Fruit fly (Drosophila melanogaster): Measurements from ENCODE around the gene Grip71.
A peak's percentile ranks its signal among the peaks of the same experiment; 100 is the strongest.

The Grip71 gene

DNA sequence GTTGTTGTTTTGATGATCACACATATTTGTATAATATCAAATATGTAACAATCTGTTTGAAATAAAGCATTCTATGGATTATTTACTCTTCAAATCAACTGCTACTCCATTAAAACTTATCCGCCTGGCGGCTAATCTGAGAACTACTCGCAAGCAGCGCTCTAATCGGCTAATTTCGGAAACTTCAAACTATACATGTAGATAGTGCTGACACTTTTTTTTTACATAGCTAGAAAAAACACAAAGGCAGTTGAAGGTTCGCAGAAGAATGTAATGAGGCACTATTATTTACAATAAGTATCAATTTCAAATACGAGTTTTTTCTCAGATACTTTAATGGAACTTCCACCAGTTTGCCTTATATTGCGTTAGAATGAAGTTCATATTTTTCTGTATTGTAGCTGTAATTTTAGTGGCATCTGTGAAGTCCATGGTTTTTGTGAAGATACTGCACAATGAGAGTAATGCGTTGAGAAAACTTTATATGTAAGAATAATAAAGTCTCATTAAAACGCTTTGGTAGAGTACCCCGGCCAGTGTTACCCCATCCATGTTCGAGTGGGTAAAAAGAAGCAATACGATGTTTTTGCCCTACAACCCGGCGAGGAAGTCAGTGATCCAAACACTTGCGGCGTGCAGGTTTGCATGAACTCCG is 42.6 kb upstream of the Grip71 start (continued):
- no peak for TF ChIP-seq ATbp (GFP tag; optimal IDR thresholded peaks at IDR 0.05)
- TF ChIP-seq Sin3A (optimal IDR thresholded peaks at IDR 0.05), result no peak
- peak; percentile 12; the same call in 1 of the 3 replicates for TF ChIP-seq CG6791 (GFP tag; IDR thresholded peaks at IDR 0.05; ENCODE audit: partially characterized antibody)
- TF ChIP-seq eve (GFP tag; optimal IDR thresholded peaks at IDR 0.05), result no peak
- peak; percentile 13 for TF ChIP-seq CG12155 (GFP tag; optimal IDR thresholded peaks at IDR 0.05)
- no peak for TF ChIP-seq NC2β (GFP tag; optimal IDR thresholded peaks at IDR 0.05)
- TF ChIP-seq Meics (GFP tag; optimal IDR thresholded peaks at IDR 0.05), result peak; percentile 49
- TF ChIP-seq CG10366 (GFP tag; IDR thresholded peaks at IDR 0.05), result peak; percentile 56; the same call in 1 of the 2 replicates
- no peak for TF ChIP-seq toy (GFP tag; IDR thresholded peaks at IDR 0.05)
- no peak for TF ChIP-seq CG9215 (GFP tag; IDR thresholded peaks at IDR 0.05)
- TF ChIP-seq CG13287 (GFP tag; IDR thresholded peaks at IDR 0.05; ENCODE audit: partially characterized antibody), result peak; percentile 40; the same call in 1 of the 2 replicates
- TF ChIP-seq CG6689 (GFP tag; IDR thresholded peaks at IDR 0.05), result no peak
- peak; percentile 13 for TF ChIP-seq CG6813 (GFP tag; optimal IDR thresholded peaks at IDR 0.05)
- peak; percentile 53; the same call in 1 of the 2 replicates for TF ChIP-seq CG7372 (GFP tag; IDR thresholded peaks at IDR 0.05)
- TF ChIP-seq CG2889 (GFP tag; IDR thresholded peaks at IDR 0.05), result no peak
- no peak for TF ChIP-seq Dip2 (GFP tag; IDR thresholded peaks at IDR 0.05)
- TF ChIP-seq ac (GFP tag; optimal IDR thresholded peaks at IDR 0.05), result no peak
- peak; percentile 33 for TF ChIP-seq pb (GFP tag; optimal IDR thresholded peaks at IDR 0.05)
- no peak for TF ChIP-seq CG4282 (GFP tag; optimal IDR thresholded peaks at IDR 0.05)
- TF ChIP-seq CG18764 (GFP tag; optimal IDR thresholded peaks at IDR 0.05), result peak; percentile 23
- no peak for TF ChIP-seq CG6175 (GFP tag; IDR thresholded peaks at IDR 0.05)
- peak; percentile 84 for TF ChIP-seq slbo (GFP tag; IDR thresholded peaks at IDR 0.05)
- peak; percentile 38 for TF ChIP-seq shn (GFP tag; optimal IDR thresholded peaks at IDR 0.05)
- TF ChIP-seq nom (GFP tag; optimal IDR thresholded peaks at IDR 0.05), result no peak
- no peak for TF ChIP-seq Lim3 (GFP tag; IDR thresholded peaks at IDR 0.05)
- TF ChIP-seq tup (GFP tag; optimal IDR thresholded peaks at IDR 0.05), result no peak
- peak; percentile 45 for TF ChIP-seq CG15514 (GFP tag; optimal IDR thresholded peaks at IDR 0.05)
- TF ChIP-seq CG7786 (GFP tag; optimal IDR thresholded peaks at IDR 0.05), result no peak
- TF ChIP-seq CG6254 (GFP tag; optimal IDR thresholded peaks at IDR 0.05), result no peak
- no peak for TF ChIP-seq ap (GFP tag; IDR thresholded peaks at IDR 0.05)
- no peak for TF ChIP-seq Doc2 (GFP tag; IDR thresholded peaks at IDR 0.05)
- peak; percentile 98 for TF ChIP-seq CTCF (GFP tag; optimal IDR thresholded peaks at IDR 0.05)
- no peak for TF ChIP-seq chn (GFP tag; optimal IDR thresholded peaks at IDR 0.05)
- TF ChIP-seq da (GFP tag; optimal IDR thresholded peaks at IDR 0.05), result peak; percentile 25
- TF ChIP-seq gcm2 (GFP tag; optimal IDR thresholded peaks at IDR 0.05), result no peak
- no peak for TF ChIP-seq gro (GFP tag; optimal IDR thresholded peaks at IDR 0.05)
- TF ChIP-seq TFAM (GFP tag; optimal IDR thresholded peaks at IDR 0.05), result no peak
- no peak for TF ChIP-seq stc (GFP tag; IDR thresholded peaks at IDR 0.05)
- TF ChIP-seq ab (GFP tag; optimal IDR thresholded peaks at IDR 0.05), result no peak
- TF ChIP-seq Mad (GFP tag; optimal IDR thresholded peaks at IDR 0.05), result no peak
- TF ChIP-seq vfl (GFP tag; optimal IDR thresholded peaks at IDR 0.05), result no peak
- no peak for TF ChIP-seq gsb (GFP tag; IDR thresholded peaks at IDR 0.05)
- no peak for TF ChIP-seq Gsc (GFP tag; IDR thresholded peaks at IDR 0.05)
- TF ChIP-seq salm (tag; optimal IDR thresholded peaks at IDR 0.05), result no peak
- peak; percentile 30 for TF ChIP-seq CG8089 (GFP tag; optimal IDR thresholded peaks at IDR 0.05)
- peak; percentile 20 for TF ChIP-seq Mes4 (GFP tag; optimal IDR thresholded peaks at IDR 0.05)
- peak; percentile 60; the same call in 2 of the 3 replicates for TF ChIP-seq knrl (GFP tag; IDR thresholded peaks at IDR 0.05; ENCODE audit: partially characterized antibody)
- TF ChIP-seq prd (optimal IDR thresholded peaks at IDR 0.05), result no peak
- TF ChIP-seq prd (GFP tag; IDR thresholded peaks at IDR 0.05), result peak; percentile 47; the same call in 2 of the 3 replicates
- TF ChIP-seq CG10321 (GFP tag; IDR thresholded peaks at IDR 0.05), result no peak
- no peak for TF ChIP-seq Max (GFP tag; optimal IDR thresholded peaks at IDR 0.05)
- peak; percentile 82 for TF ChIP-seq CG11247 (GFP tag; IDR thresholded peaks at IDR 0.05)
- TF ChIP-seq repo (GFP tag; optimal IDR thresholded peaks at IDR 0.05), result peak; percentile 45
